Fruit fly (Drosophila melanogaster): ENCODE data around the gene NFAT.

dm6 chrX:13602071-13602858, 22.3 kb upstream of the NFAT start, which contains the start of gene up:
- TF ChIP-seq Hr78 (GFP tag; optimal IDR thresholded peaks at IDR 0.05) = no peak
- no peak for TF ChIP-seq jim (GFP tag; optimal IDR thresholded peaks at IDR 0.05)
- TF ChIP-seq Vsx2 (GFP tag; optimal IDR thresholded peaks at IDR 0.05; ENCODE audit: partially characterized antibody) = no peak
- no peak for TF ChIP-seq Dif (GFP tag; optimal IDR thresholded peaks at IDR 0.05; ENCODE audit: partially characterized antibody)

All from whole organism, wandering third instar larva.